Worm (Caenorhabditis elegans) whole organism, L4 larva: ENCODE measurements around the gene T13F2.4.

Experiments used
- ZK546.5 ChIP-seq, 2 experiments: sonication (generic microtip); optimal IDR thresholded peaks; 2 replicates each; lab custom pipeline; 2017; ENCODE audit warnings: missing biosample characterization in 2 of 2, missing genetic modification characterization in 2 of 2
- ctbp-1 ChIP-seq: fragments of 200-800 bp; sonication (Bioruptor generic); IDR thresholded peaks from 2 replicates; pipeline ENCODE4 v1.3.6; 2022; ENCODE audit warnings: missing genetic modification reagents, missing genetic modification characterization, missing compliant biosample characterization
- lin-13 ChIP-seq: fragments of 150-350 bp; optimal IDR thresholded peaks from 2 replicates; lab custom pipeline; 2014; ENCODE audit warnings: missing biosample characterization, missing genetic modification reagents, missing genetic modification characterization
- nhr-28 ChIP-seq: fragments of 150-350 bp; optimal IDR thresholded peaks from 2 replicates; lab custom pipeline; 2014; ENCODE audit warnings: missing biosample characterization, missing genetic modification characterization
- nhr-77 ChIP-seq: fragments of 150-350 bp; optimal IDR thresholded peaks from 2 replicates; lab custom pipeline; 2014; ENCODE audit warnings: missing biosample characterization, missing genetic modification characterization

ce11 chrIV:9770798-9771197 is 18.8 kb upstream of the T13F2.4 start:
- TF ChIP-seq lin-13 (GFP tag; lab: Kevin White, UChicago) = no peak
- TF ChIP-seq nhr-28 = no peak
- TF ChIP-seq ctbp-1 = no peak
- TF ChIP-seq ZK546.5 (tag; optimal IDR thresholded peaks at IDR 0.05; lab: Kevin White, UChicago) = no peak
- no peak for TF ChIP-seq nhr-77 (tag; lab: Kevin White, UChicago)
